Worm (Caenorhabditis elegans): Measurements from ENCODE around the gene ntp-1.

Gene ntp-1

ce11 chrIV:7789521-7789949 lies 5.1 kb downstream of the ntp-1 start, which contains the start of gene imp-3 (continued):
- TF ChIP-seq C34B4.2 (tag; optimal IDR thresholded peaks at IDR 0.05) (no peak), lsy-2 (tag; optimal IDR thresholded peaks at IDR 0.05) (peak; percentile 55 to 60), nhr-19 (GFP tag; conservative IDR thresholded peaks at IDR 0.05) (0 out of 2 replicates have a peak, but pooled peaks have one; percentile 11), nhr-237 (tag; optimal IDR thresholded peaks at IDR 0.05) (no peak), ama-1 (optimal IDR thresholded peaks at IDR 0.05) (peak; percentile 93), egl-13 (tag; optimal IDR thresholded peaks at IDR 0.05) (no peak), aly-2 (tag; optimal IDR thresholded peaks at IDR 0.05) (peak; percentile 16), snpc-4 (tag; optimal IDR thresholded peaks at IDR 0.05) (no peak), hlh-17 (GFP tag; optimal IDR thresholded peaks at IDR 0.05; ENCODE audit: borderline replicate concordance) (no peak)

- TF ChIP-seq nhr-77 (tag; optimal IDR thresholded peaks at IDR 0.05) (peak; percentile 31), jun-1 (tag; optimal IDR thresholded peaks at IDR 0.05) (no peak), mep-1 (tag; optimal IDR thresholded peaks at IDR 0.05) (peak; percentile 85), elt-3 (tag; optimal IDR thresholded peaks at IDR 0.05) (no peak), mab-9 (GFP tag; IDR thresholded peaks at IDR 0.05) (no peak), tbx-2 (tag; optimal IDR thresholded peaks at IDR 0.05) (peak; percentile 65), vab-15 (tag; optimal IDR thresholded peaks at IDR 0.05) (no peak), lin-14 (GFP tag; optimal IDR thresholded peaks at IDR 0.05) (peak; percentile 75), unc-30 (tag; optimal IDR thresholded peaks at IDR 0.05) (no peak), nhr-11 (tag; optimal IDR thresholded peaks at IDR 0.05) (peak; percentile 27), xbp-1 (tag; optimal IDR thresholded peaks at IDR 0.05) (peak; percentile 79), dsc-1 (tag; optimal IDR thresholded peaks at IDR 0.05) (peak; percentile 75), isw-1 (GFP tag; IDR thresholded peaks at IDR 0.05) (peak; percentile 15; the same call in 1 of the 2 replicates), unc-62 (GFP tag; optimal IDR thresholded peaks at IDR 0.05) (no peak), mdl-1 (tag; optimal IDR thresholded peaks at IDR 0.05) (peak in 1 of 2 experiments; percentile 32), aha-1 (tag; optimal IDR thresholded peaks at IDR 0.05) (no peak), irx-1 (tag; optimal IDR thresholded peaks at IDR 0.05) (no peak), C16A3.4 (tag; optimal IDR thresholded peaks at IDR 0.05) (peak; percentile 70), ztf-11 (tag; optimal IDR thresholded peaks at IDR 0.05) (peak in 1 of 2 experiments; percentile 30), swsn-7 (tag; optimal IDR thresholded peaks at IDR 0.05) (peak; percentile 80), skn-1 (tag; optimal IDR thresholded peaks at IDR 0.05) (peak; percentile 68), fkh-8 (tag; optimal IDR thresholded peaks at IDR 0.05) (peak; percentile 16), nhr-85 (tag) (peak; percentile 83), ceh-82 (tag; optimal IDR thresholded peaks at IDR 0.05) (peak; percentile 52 to 59 (median 52)), nhr-71 (tag; optimal IDR thresholded peaks at IDR 0.05) (peak; percentile 85), nhr-19 (GFP tag; conservative IDR thresholded peaks at IDR 0.05) (peak; percentile 62), elt-2 (tag; optimal IDR thresholded peaks at IDR 0.05) (no peak), efl-1 (optimal IDR thresholded peaks at IDR 0.05) (peak; percentile 72 to 77), efl-1 (GFP tag; optimal IDR thresholded peaks at IDR 0.05 in 1 of 2) (peak; percentile 69 to 96), C34B4.2 (tag; optimal IDR thresholded peaks at IDR 0.05) (no peak), zip-4 (GFP tag; optimal IDR thresholded peaks at IDR 0.05) (no peak), ceh-90 (tag; optimal IDR thresholded peaks at IDR 0.05) (no peak), fos-1 (tag; optimal IDR thresholded peaks at IDR 0.05) (no peak), zag-1 (tag; optimal IDR thresholded peaks at IDR 0.05) (no peak), tlp-1 (tag; optimal IDR thresholded peaks at IDR 0.05) (no peak), blmp-1 (tag; optimal IDR thresholded peaks at IDR 0.05) (peak; percentile 51), unc-86 (tag; optimal IDR thresholded peaks at IDR 0.05) (peak; percentile 51), dpl-1 (GFP tag; optimal IDR thresholded peaks at IDR 0.05) (peak; percentile 53 to 74 (median 72)), efl-3 (GFP tag; optimal IDR thresholded peaks at IDR 0.05) (no peak), hlh-17 (GFP tag; optimal IDR thresholded peaks at IDR 0.05; ENCODE audit: borderline replicate concordance) (no peak), lin-35 (GFP tag; optimal IDR thresholded peaks at IDR 0.05) (peak; percentile 67 to 77), nhr-47 (tag; optimal IDR thresholded peaks at IDR 0.05) (peak; percentile 80), grh-1 (GFP tag; IDR thresholded peaks at IDR 0.05) (0 out of 2 replicates have a peak, but pooled peaks have one; percentile 11), ama-1 (optimal IDR thresholded peaks at IDR 0.05) (peak; percentile 64), pag-3 (tag; optimal IDR thresholded peaks at IDR 0.05; ENCODE audit: borderline replicate concordance, insufficient read depth) (no peak)
Measured at ce11 chrIV:7785506-7786065, 9.0 kb downstream of the ntp-1 start, which contains the start of gene tag-322. Gene tag-322, minus strand, starts transcription at chrIV:7785556.
